Fruit fly (Drosophila melanogaster): ENCODE measurements around the gene Scgbeta.

- TF ChIP-seq psq (optimal IDR thresholded peaks at IDR 0.05) = no peak
- no peak for TF ChIP-seq Sin3A (optimal IDR thresholded peaks at IDR 0.05)
- TF ChIP-seq insv (optimal IDR thresholded peaks at IDR 0.05) = no peak
- no peak for TF ChIP-seq ttk (optimal IDR thresholded peaks at IDR 0.05)
Observed at dm6 chr3R:12447353-12447752, 25.1 kb upstream of the Scgbeta start, which contains the start of gene vrs.

Data from Kc167 (cell line).